Worm (Caenorhabditis elegans): ENCODE results near the gene spe-36.
A peak's percentile ranks its signal among the peaks of the same experiment; 100 is the strongest.

Gene spe-36

DNA sequence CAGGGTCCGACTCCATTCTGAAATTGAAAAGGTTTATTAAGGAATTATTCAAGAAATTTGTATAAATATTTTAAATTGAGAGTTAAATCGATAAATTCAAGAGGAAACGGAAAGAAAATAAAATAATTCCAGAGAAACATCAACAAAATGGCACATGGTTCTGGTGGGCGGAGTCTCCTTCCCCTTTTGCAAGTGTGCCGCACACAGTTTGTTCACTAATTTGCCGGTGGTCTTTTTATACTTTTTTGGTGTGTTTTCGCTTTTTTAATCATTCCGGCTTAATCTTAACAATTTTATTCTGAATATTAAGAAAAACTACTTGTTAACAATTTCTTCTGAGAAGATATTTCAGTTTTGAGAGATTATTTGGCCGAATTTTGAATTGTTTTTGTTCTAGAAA lies 12.8 kb upstream of the spe-36 start, which contains the start of the genes ragc-1 and Y24F12A.1 (continued):
- no peak for TF ChIP-seq ceh-32 (tag; optimal IDR thresholded peaks at IDR 0.05; ENCODE audit: poor library complexity)
- no peak for TF ChIP-seq daf-8 (GFP tag; IDR thresholded peaks at IDR 0.05)
- TF ChIP-seq snpc-1.2 (GFP tag; IDR thresholded peaks at IDR 0.05) = no peak
- no peak for TF ChIP-seq nhr-76 (tag; optimal IDR thresholded peaks at IDR 0.05)
- TF ChIP-seq F49E8.2 (tag; optimal IDR thresholded peaks at IDR 0.05; ENCODE audit: borderline replicate concordance) = no peak
- peak; percentile 59 for TF ChIP-seq unc-130 (GFP tag; optimal IDR thresholded peaks at IDR 0.05)
- no peak for TF ChIP-seq tra-1 (GFP tag; IDR thresholded peaks at IDR 0.05)
- peak; percentile 3 for TF ChIP-seq T20F7.1 (GFP tag; optimal IDR thresholded peaks at IDR 0.05)
- peak; percentile 31 for TF ChIP-seq nhr-6 (tag; optimal IDR thresholded peaks at IDR 0.05)
- no peak for TF ChIP-seq fos-1 (tag; optimal IDR thresholded peaks at IDR 0.05)
- no peak for TF ChIP-seq nhr-25 (tag; optimal IDR thresholded peaks at IDR 0.05; ENCODE audit: borderline replicate concordance, insufficient read depth)
- TF ChIP-seq nhr-28 (tag; optimal IDR thresholded peaks at IDR 0.05) = peak; percentile 31
- TF ChIP-seq lir-3 (tag; optimal IDR thresholded peaks at IDR 0.05) = no peak
- TF ChIP-seq skn-1 (tag; optimal IDR thresholded peaks at IDR 0.05) = no peak
- peak; percentile 44 for TF ChIP-seq hlh-11 (tag; optimal IDR thresholded peaks at IDR 0.05)
- TF ChIP-seq unc-39 (tag; optimal IDR thresholded peaks at IDR 0.05) = no peak

- TF ChIP-seq lir-3 (tag; optimal IDR thresholded peaks at IDR 0.05) (no peak), daf-16 (GFP tag; optimal IDR thresholded peaks at IDR 0.05) (no peak), daf-16 (tag; optimal IDR thresholded peaks at IDR 0.05) (peak; percentile 21), lin-15B (tag; optimal IDR thresholded peaks at IDR 0.05) (no peak), lin-38 (GFP tag; IDR thresholded peaks at IDR 0.05) (peak; percentile 47), ceh-44 (GFP tag; IDR thresholded peaks at IDR 0.05) (no peak), tra-1 (GFP tag; IDR thresholded peaks at IDR 0.05) (no peak), dmd-8 (GFP tag; IDR thresholded peaks at IDR 0.05) (no peak), unc-62 (GFP tag; optimal IDR thresholded peaks at IDR 0.05 in 1 of 2) (peak in 1 of 2 experiments; percentile 96), unc-62 (tag; optimal IDR thresholded peaks at IDR 0.05) (no peak), T26A8.4 (GFP tag; IDR thresholded peaks at IDR 0.05) (no peak), nhr-111 (GFP tag; optimal IDR thresholded peaks at IDR 0.05) (no peak), F49E8.2 (tag; optimal IDR thresholded peaks at IDR 0.05; ENCODE audit: borderline replicate concordance) (peak; percentile 6), mep-1 (tag; optimal IDR thresholded peaks at IDR 0.05) (no peak), daf-12 (tag; optimal IDR thresholded peaks at IDR 0.05) (no peak), nhr-42 (GFP tag; IDR thresholded peaks at IDR 0.05) (no peak), aly-2 (tag; optimal IDR thresholded peaks at IDR 0.05) (no peak), snpc-1.2 (GFP tag; IDR thresholded peaks at IDR 0.05) (peak; percentile 40; the same call in 1 of the 2 replicates), nhr-76 (tag; optimal IDR thresholded peaks at IDR 0.05) (no peak), mxl-2 (GFP tag; conservative IDR thresholded peaks at IDR 0.05) (no peak), unc-39 (tag; optimal IDR thresholded peaks at IDR 0.05) (no peak), ztf-7 (tag; optimal IDR thresholded peaks at IDR 0.05) (no peak), nhr-41 (GFP tag; IDR thresholded peaks at IDR 0.05) (no peak), F26F4.8 (GFP tag; conservative IDR thresholded peaks at IDR 0.05) (no peak), sdz-12 (GFP tag; optimal IDR thresholded peaks at IDR 0.05) (no peak), lin-39 (tag; optimal IDR thresholded peaks at IDR 0.05) (no peak), zip-2 (tag; optimal IDR thresholded peaks at IDR 0.05) (no peak), snpc-4 (tag; optimal IDR thresholded peaks at IDR 0.05) (no peak), mes-2 (tag; optimal IDR thresholded peaks at IDR 0.05; ENCODE audit: poor library complexity, severe bottlenecking) (no peak), aha-1 (tag) (peak; percentile 13), daf-19 (GFP tag; conservative IDR thresholded peaks at IDR 0.05) (no peak), ceh-82 (tag; optimal IDR thresholded peaks at IDR 0.05) (no peak)
Observed at ce11 chrIV:11603265-11603840, 11.3 kb upstream of the spe-36 start.
